Fruit fly (Drosophila melanogaster) whole organism, embryonic: ENCODE results near the gene Ppcs.

Experiments
- Antp ChIP-seq: fragments of 200-800 bp; sonication (Bioruptor generic); optimal IDR thresholded peaks from 3 replicates; lab custom pipeline; 2016; ENCODE audit warnings: missing biosample characterization, missing genetic modification characterization
- Atf6 ChIP-seq: fragments of 200-800 bp; sonication (Bioruptor generic); IDR thresholded peaks from 2 replicates; pipeline ENCODE4 v1.3.6; 2022; ENCODE audit warnings: missing biosample characterization, missing genetic modification characterization
- B-H2 ChIP-seq: fragments of 200-800 bp; sonication (Bioruptor generic); optimal IDR thresholded peaks from 2 replicates; lab custom pipeline; 2018; ENCODE audit warnings: missing biosample characterization, mild to moderate bottlenecking, missing genetic modification characterization
- Blimp-1 ChIP-seq: fragments of 200-800 bp; sonication (Bioruptor generic); optimal IDR thresholded peaks from 3 replicates; lab custom pipeline; 2018; ENCODE audit warnings: missing biosample characterization, missing genetic modification characterization, mild to moderate bottlenecking, moderate library complexity, missing genetic modification reagents
- CG10209 ChIP-seq: fragments of 200-800 bp; sonication (Bioruptor generic); optimal IDR thresholded peaks from 3 replicates; lab custom pipeline; 2017; ENCODE audit warnings: missing biosample characterization, mild to moderate bottlenecking, missing genetic modification characterization, missing genetic modification reagents
- CG1024 ChIP-seq: fragments of 200-800 bp; sonication (Bioruptor generic); IDR thresholded peaks from 2 replicates; pipeline ENCODE4 v1.3.6; 2022; ENCODE audit warnings: missing biosample characterization, missing genetic modification characterization
- CG11247 ChIP-seq: fragments of 200-800 bp; sonication (Bioruptor generic); IDR thresholded peaks from 2 replicates; pipeline ENCODE4 v1.3.6; 2022; ENCODE audit warnings: missing biosample characterization, missing genetic modification characterization
- CG15601 ChIP-seq: fragments of 200-800 bp; sonication (Bioruptor generic); optimal IDR thresholded peaks from 3 replicates; lab custom pipeline; 2019; ENCODE audit warnings: missing biosample characterization, mild to moderate bottlenecking, missing genetic modification characterization, moderate library complexity
- CG16779 ChIP-seq: fragments of 200-800 bp; sonication (Bioruptor generic); IDR thresholded peaks from 2 replicates; pipeline ENCODE4 v1.3.6; 2022; ENCODE audit warnings: missing biosample characterization, missing genetic modification characterization
- CG17385 ChIP-seq: fragments of 200-800 bp; sonication (Bioruptor generic); optimal IDR thresholded peaks from 3 replicates; lab custom pipeline; 2018; ENCODE audit warnings: missing biosample characterization, mild to moderate bottlenecking, missing genetic modification characterization
- CG2116 ChIP-seq: fragments of 200-800 bp; sonication (Bioruptor generic); optimal IDR thresholded peaks from 3 replicates; lab custom pipeline; 2018; ENCODE audit warnings: missing biosample characterization, mild to moderate bottlenecking, missing genetic modification characterization
- CG2712 ChIP-seq: fragments of 200-800 bp; optimal IDR thresholded peaks from 3 replicates; lab custom pipeline; 2019; ENCODE audit warnings: missing biosample characterization, mild to moderate bottlenecking, missing genetic modification characterization, moderate library complexity
- CG30020 ChIP-seq: fragments of 200-800 bp; optimal IDR thresholded peaks from 2 replicates; lab custom pipeline; 2019; ENCODE audit warnings: missing biosample characterization, mild to moderate bottlenecking, missing genetic modification characterization, moderate library complexity
- CG30431 ChIP-seq: fragments of 200-800 bp; sonication (Bioruptor generic); optimal IDR thresholded peaks from 2 replicates; lab custom pipeline; 2017; ENCODE audit warnings: missing biosample characterization, missing genetic modification characterization
- CG31365 ChIP-seq: fragments of 200-800 bp; sonication (Bioruptor generic); optimal IDR thresholded peaks from 2 replicates; lab custom pipeline; 2018; ENCODE audit warnings: missing biosample characterization, mild to moderate bottlenecking, missing genetic modification characterization
- CG3163 ChIP-seq: fragments of 200-800 bp; sonication (Bioruptor generic); optimal IDR thresholded peaks from 3 replicates; lab custom pipeline; 2016; ENCODE audit warnings: missing biosample characterization, missing genetic modification characterization
- CG32772 ChIP-seq: fragments of 200-800 bp; sonication (Bioruptor generic); IDR thresholded peaks from 2 replicates; pipeline ENCODE4 v1.3.6; 2022; ENCODE audit warnings: missing biosample characterization, missing genetic modification characterization
- CG3407 ChIP-seq: fragments of 200-800 bp; sonication (Bioruptor generic); optimal IDR thresholded peaks from 2 replicates; lab custom pipeline; 2018; ENCODE audit warnings: missing biosample characterization, mild to moderate bottlenecking, missing genetic modification characterization
- CG3995 ChIP-seq: fragments of 200-800 bp; sonication (Bioruptor generic); optimal IDR thresholded peaks from 3 replicates; lab custom pipeline; 2016; ENCODE audit warnings: missing biosample characterization, missing genetic modification characterization
- CG4360 ChIP-seq: fragments of 200-800 bp; sonication (Bioruptor generic); IDR thresholded peaks from 2 replicates; pipeline ENCODE4 v1.3.6; 2022; ENCODE audit warnings: missing biosample characterization, missing genetic modification characterization
- CG8281 ChIP-seq: fragments of 200-800 bp; sonication (Bioruptor generic); optimal IDR thresholded peaks from 2 replicates; lab custom pipeline; 2018; ENCODE audit warnings: missing biosample characterization, mild to moderate bottlenecking, missing genetic modification characterization, moderate library complexity
- CrebB ChIP-seq: fragments of 200-800 bp; sonication (Bioruptor generic); optimal IDR thresholded peaks from 3 replicates; lab custom pipeline; 2018; ENCODE audit warnings: missing biosample characterization, mild to moderate bottlenecking, missing genetic modification characterization
- Dref ChIP-seq: fragments of 200-800 bp; sonication (Bioruptor generic); IDR thresholded peaks from 2 replicates; pipeline ENCODE4 v1.3.6; 2022; ENCODE audit warnings: missing biosample characterization, missing genetic modification characterization
- Ets97D ChIP-seq: fragments of 200-800 bp; sonication (Bioruptor generic); optimal IDR thresholded peaks from 3 replicates; lab custom pipeline; 2016; ENCODE audit warnings: missing biosample characterization, missing genetic modification characterization
- MBD-R2 ChIP-seq: fragments of 200-800 bp; sonication (Bioruptor generic); IDR thresholded peaks from 2 replicates; pipeline ENCODE4 v1.3.6; 2022; ENCODE audit warnings: missing biosample characterization, missing genetic modification characterization
- Max ChIP-seq: fragments of 200-800 bp; sonication (Bioruptor generic); optimal IDR thresholded peaks from 2 replicates; lab custom pipeline; 2016; ENCODE audit warnings: missing biosample characterization, mild to moderate bottlenecking, missing genetic modification characterization
- Med ChIP-seq: fragments of 200-800 bp; sonication (Bioruptor generic); peaks from one replicate; lab custom pipeline; 2016; ENCODE audit warnings: missing biosample characterization, missing genetic modification characterization, mild to moderate bottlenecking, inconsistent platforms, moderate library complexity
- Neu2 ChIP-seq: fragments of 200-800 bp; sonication (Bioruptor generic); optimal IDR thresholded peaks from 3 replicates; lab custom pipeline; 2016; ENCODE audit warnings: missing biosample characterization, missing genetic modification characterization, borderline replicate concordance
- Vsx1 ChIP-seq: fragments of 200-800 bp; sonication (Bioruptor generic); optimal IDR thresholded peaks from 2 replicates; lab custom pipeline; 2017; ENCODE audit warnings: missing biosample characterization, mild to moderate bottlenecking, missing genetic modification characterization, missing genetic modification reagents
- aop ChIP-seq: fragments of 200-800 bp; sonication (Bioruptor generic); IDR thresholded peaks from 2 replicates; pipeline ENCODE4 v1.3.6; 2022; ENCODE audit warnings: missing biosample characterization, missing genetic modification characterization
- bbx ChIP-seq: fragments of 200-800 bp; sonication (Bioruptor generic); IDR thresholded peaks from 2 replicates; pipeline ENCODE4 v1.3.6; 2022; ENCODE audit warnings: missing biosample characterization, missing genetic modification characterization; ENCODE audit not compliant: partially characterized antibody
- ci ChIP-seq: fragments of 200-800 bp; sonication (Bioruptor generic); IDR thresholded peaks from 3 replicates; pipeline ENCODE4 v1.3.6; 2022; ENCODE audit warnings: missing biosample characterization, missing genetic modification characterization
- da ChIP-seq: fragments of 200-800 bp; sonication (Bioruptor generic); optimal IDR thresholded peaks from 2 replicates; lab custom pipeline; 2016; ENCODE audit warnings: missing biosample characterization, missing genetic modification characterization
- ind ChIP-seq: fragments of 200-800 bp; sonication (Bioruptor generic); optimal IDR thresholded peaks from 3 replicates; lab custom pipeline; 2016; ENCODE audit warnings: missing biosample characterization, missing genetic modification characterization
- insv ChIP-seq, 2 experiments: fragments of 200-800 bp; sonication (Bioruptor generic); optimal IDR thresholded peaks; 3 replicates each; lab custom pipeline; 2016 to 2018; ENCODE audit warnings: missing biosample characterization in 2 of 2, missing genetic modification characterization in 2 of 2
- kay ChIP-seq: fragments of 200-800 bp; sonication (Bioruptor generic); optimal IDR thresholded peaks from 2 replicates; lab custom pipeline; 2016; ENCODE audit warnings: missing biosample characterization, missing genetic modification characterization
- lab ChIP-seq: fragments of 200-800 bp; sonication (Bioruptor generic); optimal IDR thresholded peaks from 3 replicates; lab custom pipeline; 2017; ENCODE audit warnings: missing biosample characterization, missing genetic modification characterization, mild to moderate bottlenecking, moderate library complexity, missing genetic modification reagents
- nmo ChIP-seq: fragments of 200-800 bp; sonication (Bioruptor generic); optimal IDR thresholded peaks from 2 replicates; lab custom pipeline; 2018; ENCODE audit warnings: missing biosample characterization, mild to moderate bottlenecking, missing genetic modification characterization, moderate library complexity
- pan ChIP-seq, 4 experiments: fragments of >200 bp in 3 of 4; fragments of 200-800 bp in 1 of 4; sonication (Bioruptor generic) in 1 of 4; optimal IDR thresholded peaks in 3 of 4; IDR thresholded peaks in 1 of 4; 2 replicates each; pipeline versions ENCODE4 v1.3.6 to Lab custom; 2017 to 2022; ENCODE audit warnings: missing biosample characterization in 2 of 4, missing genetic modification characterization in 2 of 4, mixed read lengths in 1 of 4
- phol ChIP-seq: fragments of 200-800 bp; sonication (Bioruptor generic); optimal IDR thresholded peaks from 3 replicates; lab custom pipeline; 2018; ENCODE audit warnings: missing biosample characterization, mild to moderate bottlenecking, missing genetic modification characterization, moderate library complexity
- sc ChIP-seq, 3 experiments: fragments of >200 bp in 2 of 3; fragments of 200-800 bp in 1 of 3; sonication (Bioruptor generic) in 1 of 3; optimal IDR thresholded peaks; 2 replicates in 2 of 3; 3 replicates in 1 of 3; lab custom pipeline; 2017; ENCODE audit warnings: mild to moderate bottlenecking in 1 of 3, missing biosample characterization in 1 of 3, missing genetic modification characterization in 1 of 3, missing genetic modification reagents in 1 of 3
- sqz ChIP-seq: fragments of 200-800 bp; sonication (Bioruptor generic); optimal IDR thresholded peaks from 3 replicates; lab custom pipeline; 2018; ENCODE audit warnings: missing biosample characterization, mild to moderate bottlenecking, missing genetic modification characterization
- tin ChIP-seq: fragments of 200-800 bp; sonication (Bioruptor generic); optimal IDR thresholded peaks from 3 replicates; lab custom pipeline; 2016; ENCODE audit warnings: missing biosample characterization, missing genetic modification characterization
- tna ChIP-seq: fragments of 200-800 bp; sonication (Bioruptor generic); IDR thresholded peaks from 2 replicates; pipeline ENCODE4 v1.3.6; 2022; ENCODE audit warnings: missing biosample characterization, missing genetic modification characterization; ENCODE audit not compliant: partially characterized antibody
- unpg ChIP-seq: fragments of 200-800 bp; sonication (Bioruptor generic); optimal IDR thresholded peaks from 3 replicates; lab custom pipeline; 2018; ENCODE audit warnings: missing biosample characterization, mild to moderate bottlenecking, missing genetic modification characterization, moderate library complexity
- vfl ChIP-seq: fragments of 200-800 bp; sonication (Bioruptor generic); optimal IDR thresholded peaks from 2 replicates; lab custom pipeline; 2016; ENCODE audit warnings: missing biosample characterization, missing genetic modification characterization
- vvl ChIP-seq: fragments of 200-800 bp; sonication (Bioruptor generic); IDR thresholded peaks from 2 replicates; pipeline ENCODE4 v1.3.6; 2022; ENCODE audit warnings: missing biosample characterization, missing genetic modification characterization

The Ppcs gene

DNA sequence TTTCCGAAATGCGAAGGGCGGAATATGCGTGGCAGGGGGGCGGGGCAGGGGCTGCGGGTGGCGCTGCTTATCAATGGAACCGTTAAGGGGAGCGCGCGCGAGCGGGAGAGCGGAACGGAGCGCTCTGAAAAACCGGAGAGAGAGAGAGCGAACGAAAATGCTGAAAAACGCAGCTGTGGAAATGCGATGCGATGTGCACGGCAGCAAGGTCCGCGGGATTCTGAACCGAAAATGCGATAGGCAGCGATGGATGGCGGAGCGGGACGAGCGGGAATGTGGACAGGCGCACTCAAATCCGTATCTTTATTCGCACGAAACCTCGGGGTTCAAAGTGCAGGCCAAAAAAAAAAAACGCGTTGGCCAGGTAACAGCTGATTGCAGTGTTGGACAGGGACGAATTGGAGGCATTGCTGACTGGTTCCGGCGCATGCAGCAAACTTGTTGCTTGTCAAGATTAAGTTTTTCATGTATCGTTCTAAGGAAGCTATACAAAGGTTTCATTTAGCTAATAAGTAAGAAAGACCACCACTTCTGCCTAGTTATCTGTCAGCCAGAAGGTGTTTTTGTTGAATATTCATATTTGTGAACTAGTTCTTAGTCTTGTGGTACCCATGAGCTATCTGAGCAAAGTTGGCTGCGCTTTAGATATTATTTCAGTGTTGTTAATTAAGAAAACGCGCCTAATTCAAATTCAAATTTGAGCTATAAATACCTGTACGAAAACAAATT lies at the start of gene Ppcs (continued):
- TF ChIP-seq ci (GFP tag; lab: Robert Waterston, UW) (peak; percentile 60; the same call in 2 of the 3 replicates), sqz (GFP tag; lab: Kevin White, UChicago) (peak; percentile 99), Neu2 (peak; percentile 25), Dref (no peak), CG31365 (tag; lab: Kevin White, UChicago) (peak; percentile 12), ind (GFP tag; lab: Kevin White, UChicago) (peak; percentile 66), CG8281 (peak; percentile 25), CG30020 (tag; lab: Kevin White, UChicago) (peak; percentile 33), Atf6 (GFP tag; lab: Robert Waterston, UW) (peak; percentile 8; the same call in 1 of the 2 replicates), pan (optimal IDR thresholded peaks at IDR 0.05; lab: Kevin White, UChicago) (no peak), pan (GFP tag; optimal IDR thresholded peaks at IDR 0.05 in 1 of 2, IDR thresholded peaks at IDR 0.05 in 1 of 2) (peak in 1 of 2 experiments; percentile 40), Max (peak; percentile 88), phol (tag; lab: Kevin White, UChicago) (peak; percentile 73), CG4360 (0 out of 2 replicates have a peak, but pooled peaks have one; percentile 8), CG11247 (0 out of 2 replicates have a peak, but pooled peaks have one; percentile 27), B-H2 (GFP tag; lab: Kevin White, UChicago) (peak; percentile 70), sc (optimal IDR thresholded peaks at IDR 0.05; lab: Kevin White, UChicago) (no peak), sc (GFP tag; optimal IDR thresholded peaks at IDR 0.05; lab: Kevin White, UChicago) (peak; percentile 20), CrebB (no peak), tna (GFP tag; lab: Robert Waterston, UW) (no peak), Med (GFP tag; lab: Kevin White, UChicago) (peak; percentile 92), CG17385 (GFP tag; lab: Kevin White, UChicago) (peak; percentile 59), da (GFP tag; lab: Kevin White, UChicago) (peak; percentile 54), vvl (GFP tag; lab: Robert Waterston, UW) (peak; percentile 22), CG2116 (GFP tag; lab: Kevin White, UChicago) (peak; percentile 69), CG2712 (tag; lab: Kevin White, UChicago) (peak; percentile 44), CG32772 (peak; percentile 72), kay (GFP tag; lab: Kevin White, UChicago) (peak; percentile 62), vfl (GFP tag; lab: Kevin White, UChicago) (peak; percentile 68), CG3995 (GFP tag; lab: Kevin White, UChicago) (peak; percentile 63), nmo (GFP tag; lab: Kevin White, UChicago) (peak; percentile 69), CG10209 (GFP tag; lab: Kevin White, UChicago) (peak; percentile 51), Ets97D (peak; percentile 97), bbx (GFP tag; lab: Robert Waterston, UW) (no peak; the same call in 1 of the 2 replicates), Vsx1 (GFP tag; lab: Kevin White, UChicago) (peak; percentile 17), unpg (GFP tag; lab: Kevin White, UChicago) (peak; percentile 20), MBD-R2 (peak; percentile 68), aop (GFP tag; lab: Robert Waterston, UW) (no peak), CG1024 (GFP tag; lab: Robert Waterston, UW) (no peak), Antp (GFP tag; lab: Kevin White, UChicago) (peak; percentile 50), lab (GFP tag; lab: Kevin White, UChicago) (peak; percentile 69), CG15601 (tag; lab: Kevin White, UChicago) (peak; percentile 60), CG3407 (GFP tag; lab: Kevin White, UChicago) (peak; percentile 23), Blimp-1 (GFP tag; lab: Kevin White, UChicago) (peak; percentile 18), CG3163 (GFP tag; lab: Kevin White, UChicago) (peak; percentile 57), tin (peak; percentile 50), CG30431 (GFP tag; lab: Kevin White, UChicago) (peak; percentile 22), CG16779 (GFP tag; lab: Robert Waterston, UW) (peak; percentile 75; the same call in 1 of the 2 replicates), insv (GFP tag; optimal IDR thresholded peaks at IDR 0.05; lab: Kevin White, UChicago) (peak in 1 of 2 experiments; percentile 51)
